Worm (Caenorhabditis elegans) whole organism, L4 larva: ENCODE measurements around the gene F10G2.1.

Experiments used
- ZK546.5 ChIP-seq, 2 experiments: sonication (generic microtip); optimal IDR thresholded peaks; 2 replicates each; lab custom pipeline; 2017; ENCODE audit warnings: missing biosample characterization in 2 of 2, missing genetic modification characterization in 2 of 2
- attf-4 ChIP-seq: sonication (generic microtip); optimal IDR thresholded peaks from 3 replicates; lab custom pipeline; 2017; ENCODE audit warnings: missing biosample characterization, missing genetic modification characterization
- ceh-82 ChIP-seq: sonication (generic microtip); optimal IDR thresholded peaks from 2 replicates; lab custom pipeline; 2017; ENCODE audit warnings: missing biosample characterization, missing genetic modification characterization
- hlh-30 ChIP-seq: sonication (generic microtip); optimal IDR thresholded peaks from 2 replicates; lab custom pipeline; 2017; ENCODE audit warnings: antibody characterized with exemption, mild to moderate bottlenecking, missing genetic modification characterization, missing compliant biosample characterization; ENCODE audit not compliant: insufficient read depth
- hmg-1.1 ChIP-seq: fragments of 200-800 bp; sonication (Bioruptor generic); IDR thresholded peaks from 2 replicates; pipeline ENCODE4 v1.3.6; 2022; ENCODE audit warnings: missing genetic modification reagents, missing genetic modification characterization, missing compliant biosample characterization
- mxl-2 ChIP-seq: fragments of 200-800 bp; sonication (Bioruptor generic); conservative IDR thresholded peaks from 2 replicates; pipeline ENCODE4 v1.3.6; 2022; ENCODE audit warnings: missing genetic modification reagents, missing genetic modification characterization, missing compliant biosample characterization
- nhr-10 ChIP-seq: fragments of 150-350 bp; optimal IDR thresholded peaks from 2 replicates; lab custom pipeline; 2014; ENCODE audit warnings: missing biosample characterization, missing genetic modification characterization
- nhr-76 ChIP-seq: fragments of 150-350 bp; optimal IDR thresholded peaks from 2 replicates; lab custom pipeline; 2014; ENCODE audit warnings: missing biosample characterization, missing genetic modification characterization
- pha-4 ChIP-seq, 2 experiments: fragments of 150-350 bp in 1 of 2; fragments of 200-800 bp in 1 of 2; sonication (Bioruptor generic) in 1 of 2; IDR thresholded peaks in 1 of 2; optimal IDR thresholded peaks in 1 of 2; 2 replicates each; pipeline versions ENCODE4 v1.3.6 to Lab custom; 2014 to 2022; ENCODE audit warnings: missing genetic modification characterization in 2 of 2, missing genetic modification reagents in 2 of 2, missing biosample characterization in 1 of 2, missing compliant biosample characterization in 1 of 2
- unc-62 ChIP-seq, 3 experiments: fragments of 150-350 bp in 1 of 3; sonication (generic microtip); optimal IDR thresholded peaks in 2 of 3; peaks in 1 of 3; 1 replicate in 1 of 3; 2 replicates in 2 of 3; lab custom pipeline; 2014 to 2017; ENCODE audit warnings: missing biosample characterization in 3 of 3, missing genetic modification characterization in 3 of 3, missing genetic modification reagents in 3 of 3, missing genotype in 1 of 3

ce11 chrV:7357132-7357531 lies 24.8 kb downstream of the F10G2.1 start, which contains the start of gene C03G6.6:
- TF ChIP-seq ZK546.5 (tag; optimal IDR thresholded peaks at IDR 0.05; lab: Kevin White, UChicago) (no peak), nhr-76 (tag; lab: Kevin White, UChicago) (no peak), mxl-2 (GFP tag; lab: Robert Waterston, UW) (no peak), nhr-10 (tag; lab: Kevin White, UChicago) (no peak), hmg-1.1 (GFP tag; lab: Robert Waterston, UW) (no peak), ceh-82 (tag; lab: Kevin White, UChicago) (no peak), unc-62 (GFP tag; optimal IDR thresholded peaks at IDR 0.05 in 1 of 2; lab: Kevin White, UChicago) (no peak), unc-62 (tag; optimal IDR thresholded peaks at IDR 0.05; lab: Kevin White, UChicago) (no peak), hlh-30 (no peak), pha-4 (GFP tag; IDR thresholded peaks at IDR 0.05; lab: Robert Waterston, UW) (no peak), pha-4 (tag; optimal IDR thresholded peaks at IDR 0.05; lab: Kevin White, UChicago) (no peak), attf-4 (tag; lab: Kevin White, UChicago) (no peak)
